Fruit fly (Drosophila melanogaster) whole organism: ENCODE results near the gene CG12692.

Experiments
- CG8478 ChIP-seq: fragments of >200 bp; optimal IDR thresholded peaks from 2 replicates; lab custom pipeline; 2018; ENCODE audit warnings: inconsistent platforms
- Dll ChIP-seq: fragments of >200 bp; optimal IDR thresholded peaks from 2 replicates; lab custom pipeline; 2017
- EcR ChIP-seq, 2 experiments: fragments of >200 bp; optimal IDR thresholded peaks; 2 replicates each; lab custom pipeline; 2017; ENCODE audit warnings: missing biosample characterization in 2 of 2, missing genetic modification characterization in 2 of 2, missing genetic modification reagents in 2 of 2
- psq ChIP-seq: fragments of >200 bp; optimal IDR thresholded peaks from 2 replicates; lab custom pipeline; 2017
- usp ChIP-seq: fragments of >200 bp; optimal IDR thresholded peaks from 2 replicates; lab custom pipeline; 2017; ENCODE audit warnings: missing biosample characterization, missing genetic modification characterization, mixed read lengths

DNA sequence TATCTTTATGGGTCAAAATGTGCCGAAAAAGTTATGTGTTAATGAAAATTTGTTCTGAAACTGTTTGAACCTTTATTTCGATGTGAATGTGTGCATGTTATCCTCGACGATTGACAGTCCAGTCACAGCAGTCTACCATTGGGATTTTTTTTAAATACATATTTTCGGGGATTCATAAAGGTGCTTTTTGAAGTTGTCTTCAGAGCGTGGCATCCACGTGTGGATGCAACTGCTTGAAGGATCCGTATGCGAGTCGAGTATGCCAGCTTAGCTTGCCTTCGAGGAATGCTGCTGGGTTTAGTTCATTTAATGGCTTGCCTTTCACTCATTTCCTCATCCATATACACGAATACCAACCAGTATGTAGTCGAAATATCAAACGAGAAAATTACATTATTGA, 27.2 kb upstream of the CG12692 start, which contains the start of gene CG12693:
- TF ChIP-seq usp (GFP tag; lab: Kevin White, UChicago) = no peak
- no peak for TF ChIP-seq Dll (lab: Kevin White, UChicago)
- no peak for TF ChIP-seq psq (lab: Kevin White, UChicago)
- TF ChIP-seq CG8478 (lab: Kevin White, UChicago) = no peak
- no peak for TF ChIP-seq EcR (GFP tag; optimal IDR thresholded peaks at IDR 0.05; lab: Kevin White, UChicago)
